Worm (Caenorhabditis elegans) whole organism, late embryonic: ENCODE measurements around the gene tmem-145.

ENCODE experiments used
- C08G9.2 ChIP-seq: sonication (generic microtip); optimal IDR thresholded peaks from 2 replicates; lab custom pipeline; 2016; ENCODE audit warnings: mild to moderate bottlenecking, missing genetic modification characterization, moderate library complexity, missing compliant biosample characterization
- F13H6.1 ChIP-seq: sonication (generic microtip); optimal IDR thresholded peaks from 2 replicates; lab custom pipeline; 2016; ENCODE audit warnings: missing genetic modification characterization, missing compliant biosample characterization
- K02D7.2 ChIP-seq: sonication (generic microtip); optimal IDR thresholded peaks from 2 replicates; lab custom pipeline; 2017; ENCODE audit warnings: mild to moderate bottlenecking, missing genetic modification characterization, missing compliant biosample characterization
- K09A11.1 ChIP-seq: sonication (generic microtip); optimal IDR thresholded peaks from 2 replicates; lab custom pipeline; 2017; ENCODE audit warnings: antibody characterized with exemption, mild to moderate bottlenecking, missing genetic modification characterization, missing compliant biosample characterization; ENCODE audit not compliant: insufficient read depth
- Y22D7AL.16 ChIP-seq: sonication (generic microtip); optimal IDR thresholded peaks from 2 replicates; lab custom pipeline; 2016; ENCODE audit warnings: missing genetic modification characterization, missing compliant biosample characterization
- ahr-1 ChIP-seq: sonication (generic microtip); optimal IDR thresholded peaks from 2 replicates; lab custom pipeline; 2016; ENCODE audit warnings: missing genetic modification characterization, missing compliant biosample characterization
- ceh-18 ChIP-seq: sonication (generic microtip); optimal IDR thresholded peaks from 2 replicates; lab custom pipeline; 2016; ENCODE audit warnings: missing genetic modification characterization, missing compliant biosample characterization
- ceh-22 ChIP-seq: sonication (generic microtip); optimal IDR thresholded peaks from 2 replicates; lab custom pipeline; 2017; ENCODE audit warnings: missing biosample characterization, missing genetic modification characterization
- ceh-31 ChIP-seq: sonication (generic microtip); optimal IDR thresholded peaks from 2 replicates; lab custom pipeline; 2016; ENCODE audit warnings: missing genetic modification characterization, missing compliant biosample characterization
- ceh-45 ChIP-seq: fragments of 200-800 bp; sonication (Bioruptor generic); IDR thresholded peaks from 2 replicates; pipeline ENCODE4 v1.3.6; 2022; ENCODE audit warnings: missing genetic modification reagents, missing genetic modification characterization, missing compliant biosample characterization
- ceh-48 ChIP-seq: sonication (generic microtip); optimal IDR thresholded peaks from 2 replicates; lab custom pipeline; 2016; ENCODE audit warnings: missing genetic modification characterization, inconsistent platforms, missing compliant biosample characterization
- ceh-6 ChIP-seq: fragments of 200-800 bp; sonication (Bioruptor generic); optimal IDR thresholded peaks from 2 replicates; lab custom pipeline; 2018; ENCODE audit warnings: mild to moderate bottlenecking, missing genetic modification characterization, missing compliant biosample characterization
- dmd-4 ChIP-seq: sonication (generic microtip); optimal IDR thresholded peaks from 2 replicates; lab custom pipeline; 2016; ENCODE audit warnings: borderline replicate concordance, missing genetic modification characterization, missing compliant biosample characterization
- dve-1 ChIP-seq: sonication (generic microtip); optimal IDR thresholded peaks from 2 replicates; lab custom pipeline; 2017; ENCODE audit warnings: antibody characterized with exemption, mild to moderate bottlenecking, missing genetic modification characterization, missing compliant biosample characterization
- elt-2 ChIP-seq: sonication (generic microtip); optimal IDR thresholded peaks from 2 replicates; lab custom pipeline; 2016; ENCODE audit warnings: missing genetic modification reagents, missing genetic modification characterization, missing compliant biosample characterization
- elt-4 ChIP-seq: sonication (generic microtip); optimal IDR thresholded peaks from 2 replicates; lab custom pipeline; 2016; ENCODE audit warnings: missing genetic modification characterization, missing compliant biosample characterization
- ets-4 ChIP-seq: sonication (generic microtip); optimal IDR thresholded peaks from 2 replicates; lab custom pipeline; 2016; ENCODE audit warnings: missing genetic modification characterization, missing compliant biosample characterization
- eyg-1 ChIP-seq: sonication (generic microtip); optimal IDR thresholded peaks from 2 replicates; lab custom pipeline; 2016; ENCODE audit warnings: missing genotype, missing genetic modification characterization, missing compliant biosample characterization
- fax-1 ChIP-seq: sonication (generic microtip); optimal IDR thresholded peaks from 2 replicates; lab custom pipeline; 2016; ENCODE audit warnings: missing genotype, missing genetic modification characterization, missing compliant biosample characterization
- fkh-6 ChIP-seq: sonication (generic microtip); optimal IDR thresholded peaks from 2 replicates; lab custom pipeline; 2016; ENCODE audit warnings: missing genetic modification characterization, missing compliant biosample characterization
- gmeb-2 ChIP-seq: sonication (generic microtip); optimal IDR thresholded peaks from 2 replicates; lab custom pipeline; 2016; ENCODE audit warnings: missing genetic modification characterization, inconsistent platforms, missing compliant biosample characterization
- hlh-15 ChIP-seq: sonication (generic microtip); optimal IDR thresholded peaks from 2 replicates; lab custom pipeline; 2016; ENCODE audit warnings: missing genetic modification characterization, missing compliant biosample characterization
- hlh-30 ChIP-seq: sonication (generic microtip); optimal IDR thresholded peaks from 2 replicates; lab custom pipeline; 2017; ENCODE audit warnings: antibody characterized with exemption, missing genetic modification characterization, missing compliant biosample characterization; ENCODE audit not compliant: insufficient read depth
- hlh-8 ChIP-seq: sonication (generic microtip); optimal IDR thresholded peaks from 2 replicates; lab custom pipeline; 2016; ENCODE audit warnings: missing genotype, missing genetic modification characterization, missing compliant biosample characterization
- madf-2 ChIP-seq: sonication (generic microtip); optimal IDR thresholded peaks from 2 replicates; lab custom pipeline; 2017; ENCODE audit warnings: missing genetic modification characterization, missing compliant biosample characterization
- mec-3 ChIP-seq: sonication (generic microtip); optimal IDR thresholded peaks from 2 replicates; lab custom pipeline; 2016; ENCODE audit warnings: borderline replicate concordance, missing genetic modification characterization, missing compliant biosample characterization
- nhr-232 ChIP-seq: sonication (generic microtip); optimal IDR thresholded peaks from 2 replicates; lab custom pipeline; 2016; ENCODE audit warnings: missing genetic modification characterization, missing compliant biosample characterization
- pag-3 ChIP-seq: sonication (generic microtip); optimal IDR thresholded peaks from 2 replicates; lab custom pipeline; 2016; ENCODE audit warnings: missing compliant biosample characterization, missing genetic modification characterization, borderline replicate concordance
- pat-9 ChIP-seq: fragments of 200-800 bp; sonication (Bioruptor generic); optimal IDR thresholded peaks from 2 replicates; lab custom pipeline; 2018; ENCODE audit warnings: mild to moderate bottlenecking, missing genetic modification characterization, moderate library complexity, missing compliant biosample characterization
- pax-1 ChIP-seq: fragments of 150-350 bp; optimal IDR thresholded peaks from 2 replicates; lab custom pipeline; 2014; ENCODE audit warnings: missing biosample characterization, missing genetic modification characterization
- pha-2 ChIP-seq: sonication (generic microtip); optimal IDR thresholded peaks from 2 replicates; lab custom pipeline; 2017; ENCODE audit warnings: mild to moderate bottlenecking, missing genetic modification characterization, missing compliant biosample characterization
- pros-1 ChIP-seq: fragments of 150-350 bp; optimal IDR thresholded peaks from 2 replicates; lab custom pipeline; 2014; ENCODE audit warnings: missing biosample characterization, missing genetic modification reagents, missing genetic modification characterization
- ref-2 ChIP-seq: sonication (generic microtip); optimal IDR thresholded peaks from 2 replicates; lab custom pipeline; 2016; ENCODE audit warnings: missing genetic modification characterization, missing compliant biosample characterization
- sdc-2 ChIP-seq: sonication (generic microtip); optimal IDR thresholded peaks from 2 replicates; lab custom pipeline; 2016; ENCODE audit warnings: missing genotype, missing genetic modification characterization, missing compliant biosample characterization
- sox-2 ChIP-seq: fragments of 200-800 bp; sonication (Bioruptor generic); IDR thresholded peaks from 2 replicates; pipeline ENCODE4 v1.3.6; 2022; ENCODE audit warnings: missing genetic modification reagents, missing genetic modification characterization, missing compliant biosample characterization
- syd-9 ChIP-seq: sonication (generic microtip); optimal IDR thresholded peaks from 2 replicates; lab custom pipeline; 2016; ENCODE audit warnings: mild to moderate bottlenecking, missing genetic modification characterization, moderate library complexity, missing compliant biosample characterization
- tbx-2 ChIP-seq: sonication (generic microtip); optimal IDR thresholded peaks from 2 replicates; lab custom pipeline; 2016; ENCODE audit warnings: missing genetic modification characterization, missing compliant biosample characterization
- unc-3 ChIP-seq, 2 experiments: fragments of 200-800 bp in 1 of 2; sonication (Bioruptor generic) in 1 of 2; sonication (generic microtip) in 1 of 2; conservative IDR thresholded peaks in 1 of 2; optimal IDR thresholded peaks in 1 of 2; 2 replicates each; pipeline versions ENCODE4 v1.3.6 to Lab custom; 2016 to 2022; ENCODE audit warnings: missing compliant biosample characterization in 2 of 2, missing genetic modification characterization in 2 of 2, missing genetic modification reagents in 1 of 2
- unc-55 ChIP-seq: sonication (generic microtip); optimal IDR thresholded peaks from 2 replicates; lab custom pipeline; 2017; ENCODE audit warnings: missing biosample characterization, missing genetic modification reagents, missing genetic modification characterization
- unc-86 ChIP-seq: sonication (generic microtip); optimal IDR thresholded peaks from 2 replicates; lab custom pipeline; 2016; ENCODE audit warnings: missing genetic modification characterization, missing compliant biosample characterization
- ztf-16 ChIP-seq: sonication (generic microtip); optimal IDR thresholded peaks from 2 replicates; lab custom pipeline; 2017; ENCODE audit warnings: missing genetic modification characterization, missing compliant biosample characterization

The tmem-145 gene

DNA sequence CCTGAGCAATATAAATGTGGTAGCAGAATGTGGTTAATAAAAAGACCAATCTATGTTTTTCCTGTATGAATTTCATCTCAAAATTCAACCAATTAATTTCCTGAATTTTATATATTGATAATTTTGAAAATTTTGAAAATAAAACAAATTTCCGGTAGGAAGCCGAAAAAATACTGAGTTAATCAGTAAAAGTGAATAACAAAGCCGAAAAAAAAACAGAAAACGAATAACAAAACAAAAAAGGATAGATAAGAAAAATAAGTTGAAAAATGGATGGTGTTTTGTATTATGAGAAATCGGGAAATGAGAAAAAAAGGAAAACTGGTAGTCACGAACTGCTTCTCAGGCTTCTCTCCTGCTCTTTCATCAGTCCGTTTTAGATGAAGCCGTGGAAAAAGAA lies at the start of gene tmem-145:
tmem-145 (minus strand) TSS at position 101 of the 400 bp plus-strand sequence.
- TF ChIP-seq madf-2 = no peak
- TF ChIP-seq unc-55 (GFP tag; lab: Kevin White, UChicago) = no peak
- TF ChIP-seq Y22D7AL.16 (tag; lab: Kevin White, UChicago) = no peak

- no peak for TF ChIP-seq fkh-6 (tag; lab: Kevin White, UChicago)
- TF ChIP-seq sox-2 (GFP tag; lab: Robert Waterston, UW) = no peak
- TF ChIP-seq C08G9.2 = no peak
- TF ChIP-seq unc-55 (GFP tag; lab: Kevin White, UChicago) = no peak
- TF ChIP-seq hlh-30 (tag; lab: Kevin White, UChicago) = no peak
- no peak for TF ChIP-seq elt-4
- TF ChIP-seq hlh-8 (tag; lab: Kevin White, UChicago) = no peak
- no peak for TF ChIP-seq K09A11.1 (tag; lab: Kevin White, UChicago)
- TF ChIP-seq, all 69 proteins: peak for 0
These were observed 49.5 kb upstream of the tmem-145 start, which contains the start of gene T01H10.11 for ce11 chrX:12123152-12123551. T01H10.11 (plus strand) TSS chrX:12123452.

- no peak for TF ChIP-seq ceh-18
- TF ChIP-seq elt-2 (tag; lab: Kevin White, UChicago) = no peak
- no peak for TF ChIP-seq ceh-22 (tag; lab: Kevin White, UChicago)
- no peak for TF ChIP-seq hlh-15 (tag; lab: Kevin White, UChicago)
- TF ChIP-seq ref-2 (tag; lab: Kevin White, UChicago) = no peak
- TF ChIP-seq gmeb-2 (tag; lab: Kevin White, UChicago) = no peak
- no peak for TF ChIP-seq nhr-232 (tag; lab: Kevin White, UChicago)
- no peak for TF ChIP-seq pat-9 (tag; lab: Kevin White, UChicago)
- TF ChIP-seq ceh-6 (GFP tag; lab: Kevin White, UChicago) = no peak
- no peak for TF ChIP-seq K02D7.2 (tag; lab: Kevin White, UChicago)
- no peak for TF ChIP-seq unc-55 (GFP tag; lab: Kevin White, UChicago)
- no peak for TF ChIP-seq ceh-48 (tag; lab: Kevin White, UChicago)
- no peak for TF ChIP-seq eyg-1
- TF ChIP-seq unc-3 (GFP tag; conservative IDR thresholded peaks at IDR 0.05; lab: Robert Waterston, UW) = no peak
- TF ChIP-seq unc-3 (tag; optimal IDR thresholded peaks at IDR 0.05; lab: Kevin White, UChicago) = no peak
- no peak for TF ChIP-seq dve-1 (tag; lab: Kevin White, UChicago)
- TF ChIP-seq C08G9.2 = no peak
- no peak for TF ChIP-seq pax-1 (tag; lab: Kevin White, UChicago)
- TF ChIP-seq sdc-2 (tag; lab: Kevin White, UChicago) = no peak
- no peak for TF ChIP-seq ceh-45 (GFP tag; lab: Robert Waterston, UW)
- no peak for TF ChIP-seq hlh-30 (tag; lab: Kevin White, UChicago)
These were observed 47.6 kb upstream of the tmem-145 start, which contains the start of gene lgc-17 for ce11 chrX:12121285-12121684. lgc-17 (plus strand) TSS chrX:12121585.

ce11 chrX:12118340-12118739 lies 44.7 kb upstream of the tmem-145 start, which contains the start of gene lgc-16:
lgc-16 (plus strand) TSS chrX:12118640.
- TF ChIP-seq mec-3 = no peak
- no peak for TF ChIP-seq ceh-18
- TF ChIP-seq pha-2 (tag; lab: Kevin White, UChicago) = no peak
- no peak for TF ChIP-seq fax-1 (tag; lab: Kevin White, UChicago)

ce11 chrX:12114024-12114423 lies 40.4 kb upstream of the tmem-145 start, which contains the start of gene lgc-15:
lgc-15 (plus strand) TSS chrX:12114324.
- no peak for TF ChIP-seq F13H6.1 (tag; lab: Kevin White, UChicago)
- TF ChIP-seq syd-9 (tag; lab: Kevin White, UChicago) = no peak
- no peak for TF ChIP-seq ets-4
- no peak for TF ChIP-seq pat-9 (tag; lab: Kevin White, UChicago)
- no peak for TF ChIP-seq pros-1 (tag; lab: Kevin White, UChicago)
- no peak for TF ChIP-seq ztf-16
- no peak for TF ChIP-seq dmd-4 (tag; lab: Kevin White, UChicago)
- TF ChIP-seq gmeb-2 (tag; lab: Kevin White, UChicago) = no peak
- no peak for TF ChIP-seq sox-2 (GFP tag; lab: Robert Waterston, UW)
- TF ChIP-seq K09A11.1 (tag; lab: Kevin White, UChicago) = no peak
- no peak for TF ChIP-seq unc-86 (tag; lab: Kevin White, UChicago)
- no peak for TF ChIP-seq ceh-22 (tag; lab: Kevin White, UChicago)
- TF ChIP-seq sdc-2 (tag; lab: Kevin White, UChicago) = no peak
- no peak for TF ChIP-seq ahr-1 (tag; lab: Kevin White, UChicago)
- TF ChIP-seq nhr-232 (tag; lab: Kevin White, UChicago) = no peak
- no peak for TF ChIP-seq tbx-2 (tag; lab: Kevin White, UChicago)
- TF ChIP-seq pag-3 (tag; lab: Kevin White, UChicago) = no peak
- TF ChIP-seq ceh-31 (tag; lab: Kevin White, UChicago) = no peak
- TF ChIP-seq, all 69 proteins: peak for 0
